Worm (Caenorhabditis elegans) whole organism, L2 larva: ENCODE data around the gene srh-82.
A peak's percentile ranks its signal among the peaks of the same experiment; 100 is the strongest.

ENCODE experiments used
- C34F6.9 ChIP-seq: fragments of 150-350 bp; optimal IDR thresholded peaks from 2 replicates; lab custom pipeline; 2014; ENCODE audit warnings: missing biosample characterization, missing genetic modification characterization
- F13H6.1 ChIP-seq: sonication (generic microtip); optimal IDR thresholded peaks from 2 replicates; lab custom pipeline; 2016; ENCODE audit warnings: missing genetic modification characterization, missing compliant biosample characterization
- R02D3.7 ChIP-seq: fragments of 150-350 bp; optimal IDR thresholded peaks from 2 replicates; lab custom pipeline; 2014; ENCODE audit warnings: missing biosample characterization, missing genetic modification characterization
- Y55F3AM.14 ChIP-seq: fragments of 200-800 bp; sonication (Bioruptor generic); optimal IDR thresholded peaks from 2 replicates; lab custom pipeline; 2018; ENCODE audit warnings: mild to moderate bottlenecking, missing genetic modification characterization, missing compliant biosample characterization
- ZK546.5 ChIP-seq: sonication (generic microtip); optimal IDR thresholded peaks from 2 replicates; lab custom pipeline; 2017; ENCODE audit warnings: missing biosample characterization, missing genetic modification characterization
- alr-1 ChIP-seq: fragments of 150-350 bp; optimal IDR thresholded peaks from 2 replicates; lab custom pipeline; 2014; ENCODE audit warnings: missing biosample characterization, missing genetic modification characterization
- aly-2 ChIP-seq: fragments of 150-350 bp; optimal IDR thresholded peaks from 2 replicates; lab custom pipeline; 2014; ENCODE audit warnings: missing biosample characterization, missing genetic modification characterization
- ama-1 ChIP-seq: fragments of 150-350 bp; optimal IDR thresholded peaks from 2 replicates; lab custom pipeline; 2018; ENCODE audit warnings: inconsistent platforms
- blmp-1 ChIP-seq: sonication (generic microtip); optimal IDR thresholded peaks from 2 replicates; lab custom pipeline; 2017; ENCODE audit warnings: missing genetic modification characterization, mild to moderate bottlenecking, missing compliant biosample characterization, antibody characterized with exemption, moderate library complexity; ENCODE audit not compliant: insufficient read depth
- ceh-16 ChIP-seq: fragments of 150-350 bp; optimal IDR thresholded peaks from 2 replicates; lab custom pipeline; 2014; ENCODE audit warnings: missing biosample characterization, missing genetic modification characterization
- dmd-4 ChIP-seq: sonication (generic microtip); optimal IDR thresholded peaks from 2 replicates; lab custom pipeline; 2017; ENCODE audit warnings: missing biosample characterization, missing genetic modification characterization
- elt-1 ChIP-seq: fragments of 150-350 bp; optimal IDR thresholded peaks from 2 replicates; lab custom pipeline; 2014; ENCODE audit warnings: missing biosample characterization, missing genetic modification characterization
- fos-1 ChIP-seq: fragments of 150-350 bp; optimal IDR thresholded peaks from 2 replicates; lab custom pipeline; 2014; ENCODE audit warnings: missing biosample characterization, missing genetic modification characterization
- gmeb-1 ChIP-seq: fragments of 150-350 bp; optimal IDR thresholded peaks from 2 replicates; lab custom pipeline; 2014; ENCODE audit warnings: missing biosample characterization, missing genetic modification characterization
- lin-11 ChIP-seq: fragments of 150-350 bp; sonication (generic microtip); optimal IDR thresholded peaks from 2 replicates; lab custom pipeline; 2014; ENCODE audit warnings: missing biosample characterization, missing genetic modification characterization, inconsistent platforms, mixed read lengths
- lin-13 ChIP-seq: fragments of 150-350 bp; optimal IDR thresholded peaks from 2 replicates; lab custom pipeline; 2014; ENCODE audit warnings: missing biosample characterization, missing genetic modification reagents, missing genetic modification characterization
- lin-39 ChIP-seq: fragments of 150-350 bp; optimal IDR thresholded peaks from 2 replicates; lab custom pipeline; 2014; ENCODE audit warnings: missing biosample characterization, missing genetic modification reagents, missing genetic modification characterization
- lsy-2 ChIP-seq, 2 experiments: fragments of 150-350 bp in 1 of 2; sonication (generic microtip) in 1 of 2; optimal IDR thresholded peaks; 2 replicates each; lab custom pipeline; 2014 to 2017; ENCODE audit warnings: missing biosample characterization in 2 of 2, missing genetic modification characterization in 2 of 2
- mab-5 ChIP-seq: fragments of 150-350 bp; optimal IDR thresholded peaks from 2 replicates; lab custom pipeline; 2014; ENCODE audit warnings: missing biosample characterization, missing genetic modification characterization
- nhr-10 ChIP-seq: sonication (generic microtip); optimal IDR thresholded peaks from 2 replicates; lab custom pipeline; 2017; ENCODE audit warnings: missing biosample characterization, missing genetic modification characterization
- nhr-11 ChIP-seq: fragments of 150-350 bp; optimal IDR thresholded peaks from 2 replicates; lab custom pipeline; 2014; ENCODE audit warnings: missing biosample characterization, missing genetic modification characterization
- nhr-12 ChIP-seq: fragments of 150-350 bp; optimal IDR thresholded peaks from 2 replicates; lab custom pipeline; 2014; ENCODE audit warnings: missing biosample characterization, missing genetic modification characterization
- nhr-23 ChIP-seq: fragments of 150-350 bp; optimal IDR thresholded peaks from 2 replicates; lab custom pipeline; 2014; ENCODE audit warnings: missing biosample characterization, missing genetic modification reagents, missing genetic modification characterization
- nhr-237 ChIP-seq: fragments of 150-350 bp; optimal IDR thresholded peaks from 2 replicates; lab custom pipeline; 2014; ENCODE audit warnings: missing biosample characterization, missing genetic modification characterization
- nhr-25 ChIP-seq: fragments of 150-350 bp; sonication (generic microtip); optimal IDR thresholded peaks from 3 replicates; lab custom pipeline; 2014; ENCODE audit warnings: missing biosample characterization, missing genetic modification characterization
- nhr-77 ChIP-seq: fragments of 150-350 bp; optimal IDR thresholded peaks from 2 replicates; lab custom pipeline; 2014; ENCODE audit warnings: missing biosample characterization, missing genetic modification characterization
- sem-4 ChIP-seq: fragments of 150-350 bp; optimal IDR thresholded peaks from 2 replicates; lab custom pipeline; 2014; ENCODE audit warnings: missing biosample characterization, missing genetic modification reagents, missing genetic modification characterization
- skn-1 ChIP-seq: sonication (generic microtip); optimal IDR thresholded peaks from 2 replicates; lab custom pipeline; 2017; ENCODE audit warnings: missing biosample characterization, missing genetic modification characterization
- sma-9 ChIP-seq, 2 experiments: fragments of 150-350 bp in 1 of 2; sonication (generic microtip) in 1 of 2; optimal IDR thresholded peaks; 2 replicates each; lab custom pipeline; 2014 to 2016; ENCODE audit warnings: missing genetic modification characterization in 2 of 2, mild to moderate bottlenecking in 1 of 2, missing biosample characterization in 1 of 2, missing compliant biosample characterization in 1 of 2, missing genetic modification reagents in 1 of 2, moderate library complexity in 1 of 2
- snpc-4 ChIP-seq: fragments of 150-350 bp; optimal IDR thresholded peaks from 2 replicates; lab custom pipeline; 2014; ENCODE audit warnings: missing biosample characterization, missing genetic modification characterization
- unc-39 ChIP-seq: fragments of 150-350 bp; optimal IDR thresholded peaks from 2 replicates; lab custom pipeline; 2014; ENCODE audit warnings: missing biosample characterization, missing genetic modification characterization
- unc-55 ChIP-seq: fragments of 150-350 bp; sonication (generic microtip); optimal IDR thresholded peaks from 3 replicates; lab custom pipeline; 2014; ENCODE audit warnings: missing biosample characterization, missing genetic modification reagents, missing genetic modification characterization
- unc-62 ChIP-seq: fragments of 150-350 bp; optimal IDR thresholded peaks from 2 replicates; lab custom pipeline; 2014; ENCODE audit warnings: missing biosample characterization, missing genetic modification reagents, missing genetic modification characterization
- ztf-1 ChIP-seq: fragments of 200-800 bp; sonication (Bioruptor generic); conservative IDR thresholded peaks from 2 replicates; pipeline ENCODE4 v1.3.6; 2022; ENCODE audit warnings: missing genetic modification characterization, missing compliant biosample characterization
- ztf-11 ChIP-seq: sonication (generic microtip); optimal IDR thresholded peaks from 2 replicates; lab custom pipeline; 2017; ENCODE audit warnings: missing biosample characterization, missing genetic modification characterization
- ztf-4 ChIP-seq: fragments of 150-350 bp; optimal IDR thresholded peaks from 2 replicates; lab custom pipeline; 2014; ENCODE audit warnings: missing biosample characterization, missing genetic modification characterization

The srh-82 gene

ce11 chrV:127882-128281 is 17.0 kb upstream of the srh-82 start, which contains the start of the genes W03F9.2 and sftb-2:
TSS of gene W03F9.2 (minus strand) at chrV:128034.
TSS of gene sftb-2 (plus strand) at chrV:128237.
- TF ChIP-seq lin-13 (GFP tag; lab: Kevin White, UChicago) (peak; percentile 7), lin-39 (tag; lab: Kevin White, UChicago) (no peak), F13H6.1 (peak; percentile 0), C34F6.9 (tag; lab: Kevin White, UChicago) (peak; percentile 68), gmeb-1 (peak; percentile 66), unc-62 (no peak), lsy-2 (tag; optimal IDR thresholded peaks at IDR 0.05; lab: Kevin White, UChicago) (peak; percentile 15 to 66), lin-11 (tag; lab: Kevin White, UChicago) (no peak), sem-4 (tag; lab: Kevin White, UChicago) (no peak), nhr-23 (tag; lab: Kevin White, UChicago) (no peak), nhr-237 (tag; lab: Kevin White, UChicago) (no peak), unc-55 (GFP tag; lab: Kevin White, UChicago) (peak; percentile 71)

ce11 chrV:130186-130585 is 14.7 kb upstream of the srh-82 start:
- no peak for TF ChIP-seq elt-1
- TF ChIP-seq Y55F3AM.14, result no peak

ce11 chrV:137667-138066 is 7.2 kb upstream of the srh-82 start:
- TF ChIP-seq nhr-25 (tag; lab: Kevin White, UChicago), result no peak
- TF ChIP-seq blmp-1 (tag; lab: Kevin White, UChicago), result no peak
- TF ChIP-seq nhr-237 (tag; lab: Kevin White, UChicago), result no peak
- no peak for TF ChIP-seq R02D3.7 (tag; lab: Kevin White, UChicago)
- no peak for TF ChIP-seq elt-1
- TF ChIP-seq F13H6.1, result no peak
- TF ChIP-seq snpc-4 (tag; lab: Kevin White, UChicago), result no peak
- TF ChIP-seq sma-9 (GFP tag; optimal IDR thresholded peaks at IDR 0.05; lab: Kevin White, UChicago), result no peak
- TF ChIP-seq sma-9 (tag; optimal IDR thresholded peaks at IDR 0.05; lab: Kevin White, UChicago), result no peak
- TF ChIP-seq nhr-77, result no peak

- TF ChIP-seq fos-1 (tag; lab: Kevin White, UChicago) (no peak), unc-62 (no peak), unc-39 (no peak), sma-9 (GFP tag; optimal IDR thresholded peaks at IDR 0.05; lab: Kevin White, UChicago) (no peak), sma-9 (tag; optimal IDR thresholded peaks at IDR 0.05; lab: Kevin White, UChicago) (no peak), blmp-1 (tag; lab: Kevin White, UChicago) (no peak), lsy-2 (tag; optimal IDR thresholded peaks at IDR 0.05; lab: Kevin White, UChicago) (no peak), nhr-11 (tag; lab: Kevin White, UChicago) (no peak), skn-1 (tag; lab: Kevin White, UChicago) (no peak), ZK546.5 (tag; lab: Kevin White, UChicago) (no peak), nhr-12 (no peak), ama-1 (lab: Kevin White, UChicago) (no peak), ztf-11 (tag; lab: Kevin White, UChicago) (no peak), ceh-16 (no peak), gmeb-1 (no peak)
- TF ChIP-seq, all 48 proteins: peak for 0
Observed at ce11 chrV:138592-138991, 6.3 kb upstream of the srh-82 start, which contains the start of gene W03F9.9. TSS of gene W03F9.9 (plus strand) at chrV:138892.

DNA sequence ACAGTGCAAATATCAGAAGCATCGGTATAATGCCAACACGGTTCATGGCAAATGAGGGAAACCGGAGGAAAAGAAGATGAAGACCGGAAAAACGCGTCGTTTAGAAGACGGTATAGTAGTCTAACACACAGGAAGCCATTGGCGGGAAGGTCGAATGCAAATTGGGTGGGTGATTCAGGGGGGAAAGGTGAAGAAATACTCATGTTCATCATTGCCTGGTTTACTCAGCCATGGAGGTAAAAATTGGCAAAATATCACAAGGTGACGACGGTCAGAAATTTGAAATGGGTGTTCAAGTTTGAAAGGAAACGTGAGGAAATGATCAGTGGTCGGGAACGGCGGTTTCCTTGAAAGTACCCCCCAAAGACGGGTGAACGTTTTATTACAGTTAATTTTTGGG is 3.6 kb upstream of the srh-82 start, which contains the start of gene W03F9.11:
Gene W03F9.11, minus strand, starts transcription at position 101 of the 400 bp plus-strand sequence.
- no peak for TF ChIP-seq blmp-1 (tag; lab: Kevin White, UChicago)
- TF ChIP-seq aly-2 (tag; lab: Kevin White, UChicago), result no peak
- TF ChIP-seq ztf-1 (GFP tag; lab: Robert Waterston, UW), result no peak
- no peak for TF ChIP-seq mab-5 (tag; lab: Kevin White, UChicago)
- no peak for TF ChIP-seq nhr-11 (tag; lab: Kevin White, UChicago)
- no peak for TF ChIP-seq nhr-77
- no peak for TF ChIP-seq nhr-10 (tag; lab: Kevin White, UChicago)
- TF ChIP-seq ztf-4 (tag; lab: Kevin White, UChicago), result no peak
- no peak for TF ChIP-seq alr-1
- no peak for TF ChIP-seq dmd-4
